Worm (Caenorhabditis elegans): Measurements from ENCODE around the gene atg-16.2.

- TF ChIP-seq skn-1 (tag; optimal IDR thresholded peaks at IDR 0.05) = no peak
- no peak for TF ChIP-seq ztf-11 (tag; optimal IDR thresholded peaks at IDR 0.05)
- no peak for TF ChIP-seq R02D3.7 (tag; optimal IDR thresholded peaks at IDR 0.05)
- TF ChIP-seq zag-1 (tag; optimal IDR thresholded peaks at IDR 0.05) = no peak
- no peak for TF ChIP-seq ama-1 (optimal IDR thresholded peaks at IDR 0.05)
- no peak for TF ChIP-seq snpc-4 (tag; optimal IDR thresholded peaks at IDR 0.05)
- TF ChIP-seq unc-62 (GFP tag; optimal IDR thresholded peaks at IDR 0.05) = no peak
- TF ChIP-seq Y55F3AM.14 (GFP tag; optimal IDR thresholded peaks at IDR 0.05) = no peak
- TF ChIP-seq nhr-237 (tag; optimal IDR thresholded peaks at IDR 0.05) = no peak
- TF ChIP-seq nhr-11 (tag; optimal IDR thresholded peaks at IDR 0.05) = no peak
- TF ChIP-seq sma-9 (GFP tag; optimal IDR thresholded peaks at IDR 0.05) = no peak
- TF ChIP-seq sma-9 (tag; optimal IDR thresholded peaks at IDR 0.05) = no peak
- peak; percentile 47 for TF ChIP-seq nhr-25 (tag; optimal IDR thresholded peaks at IDR 0.05)
- no peak for TF ChIP-seq C34F6.9 (tag; optimal IDR thresholded peaks at IDR 0.05)
Observed at ce11 chrII:6448656-6449055, 4.5 kb downstream of the atg-16.2 start.

Data from whole organism, L2 larva.